Worm (Caenorhabditis elegans) whole organism, late embryonic: ENCODE results near the gene atn-1.

Experiments used
- C38D4.7 ChIP-seq: fragments of 200-800 bp; sonication (Bioruptor generic); optimal IDR thresholded peaks from 2 replicates; lab custom pipeline; 2018; ENCODE audit warnings: mild to moderate bottlenecking, missing genetic modification characterization, moderate library complexity, missing compliant biosample characterization
- K02D7.2 ChIP-seq: sonication (generic microtip); optimal IDR thresholded peaks from 2 replicates; lab custom pipeline; 2017; ENCODE audit warnings: mild to moderate bottlenecking, missing genetic modification characterization, missing compliant biosample characterization
- ama-1 ChIP-seq: fragments of 150-350 bp; optimal IDR thresholded peaks from 2 replicates; lab custom pipeline; 2014
- ceh-14 ChIP-seq: sonication (generic microtip); optimal IDR thresholded peaks from 2 replicates; lab custom pipeline; 2016; ENCODE audit warnings: missing genotype, missing genetic modification characterization, missing compliant biosample characterization
- ceh-18 ChIP-seq: sonication (generic microtip); optimal IDR thresholded peaks from 2 replicates; lab custom pipeline; 2016; ENCODE audit warnings: missing genetic modification characterization, missing compliant biosample characterization
- ceh-2 ChIP-seq: sonication (generic microtip); optimal IDR thresholded peaks from 2 replicates; lab custom pipeline; 2016; ENCODE audit warnings: missing genotype, missing genetic modification characterization, missing compliant biosample characterization
- ceh-24 ChIP-seq: sonication (generic microtip); optimal IDR thresholded peaks from 2 replicates; lab custom pipeline; 2016; ENCODE audit warnings: mild to moderate bottlenecking, missing genetic modification characterization, missing compliant biosample characterization
- ceh-30 ChIP-seq: fragments of 150-350 bp; optimal IDR thresholded peaks from 2 replicates; lab custom pipeline; 2014; ENCODE audit warnings: missing biosample characterization, missing genetic modification characterization
- ceh-34 ChIP-seq: sonication (generic microtip); optimal IDR thresholded peaks from 2 replicates; lab custom pipeline; 2016; ENCODE audit warnings: mild to moderate bottlenecking, missing genetic modification characterization, missing compliant biosample characterization
- ceh-45 ChIP-seq: fragments of 200-800 bp; sonication (Bioruptor generic); IDR thresholded peaks from 2 replicates; pipeline ENCODE4 v1.3.6; 2022; ENCODE audit warnings: missing genetic modification reagents, missing genetic modification characterization, missing compliant biosample characterization
- ceh-48 ChIP-seq: sonication (generic microtip); optimal IDR thresholded peaks from 2 replicates; lab custom pipeline; 2016; ENCODE audit warnings: missing genetic modification characterization, inconsistent platforms, missing compliant biosample characterization
- ceh-6 ChIP-seq: fragments of 200-800 bp; sonication (Bioruptor generic); optimal IDR thresholded peaks from 2 replicates; lab custom pipeline; 2018; ENCODE audit warnings: mild to moderate bottlenecking, missing genetic modification characterization, missing compliant biosample characterization
- ceh-9 ChIP-seq: sonication (generic microtip); optimal IDR thresholded peaks from 2 replicates; lab custom pipeline; 2016; ENCODE audit warnings: mild to moderate bottlenecking, missing genetic modification characterization, inconsistent platforms, missing compliant biosample characterization
- dmd-4 ChIP-seq: sonication (generic microtip); optimal IDR thresholded peaks from 2 replicates; lab custom pipeline; 2016; ENCODE audit warnings: borderline replicate concordance, missing genetic modification characterization, missing compliant biosample characterization
- dve-1 ChIP-seq: sonication (generic microtip); optimal IDR thresholded peaks from 2 replicates; lab custom pipeline; 2017; ENCODE audit warnings: antibody characterized with exemption, mild to moderate bottlenecking, missing genetic modification characterization, missing compliant biosample characterization
- elt-2 ChIP-seq: sonication (generic microtip); optimal IDR thresholded peaks from 2 replicates; lab custom pipeline; 2016; ENCODE audit warnings: missing genetic modification reagents, missing genetic modification characterization, missing compliant biosample characterization
- elt-4 ChIP-seq: sonication (generic microtip); optimal IDR thresholded peaks from 2 replicates; lab custom pipeline; 2016; ENCODE audit warnings: missing genetic modification characterization, missing compliant biosample characterization
- fax-1 ChIP-seq: sonication (generic microtip); optimal IDR thresholded peaks from 2 replicates; lab custom pipeline; 2016; ENCODE audit warnings: missing genotype, missing genetic modification characterization, missing compliant biosample characterization
- fkh-6 ChIP-seq: sonication (generic microtip); optimal IDR thresholded peaks from 2 replicates; lab custom pipeline; 2016; ENCODE audit warnings: missing genetic modification characterization, missing compliant biosample characterization
- hlh-13 ChIP-seq: fragments of 200-800 bp; sonication (Bioruptor generic); optimal IDR thresholded peaks from 2 replicates; lab custom pipeline; 2018; ENCODE audit warnings: mild to moderate bottlenecking, missing genetic modification characterization, missing compliant biosample characterization
- hlh-6 ChIP-seq: sonication (generic microtip); optimal IDR thresholded peaks from 2 replicates; lab custom pipeline; 2016; ENCODE audit warnings: missing genotype, missing genetic modification characterization, missing compliant biosample characterization
- lin-11 ChIP-seq: fragments of 200-800 bp; sonication (Bioruptor generic); optimal IDR thresholded peaks from 2 replicates; lab custom pipeline; 2018; ENCODE audit warnings: mild to moderate bottlenecking, missing genetic modification characterization, missing compliant biosample characterization
- mec-3 ChIP-seq: sonication (generic microtip); optimal IDR thresholded peaks from 2 replicates; lab custom pipeline; 2016; ENCODE audit warnings: borderline replicate concordance, missing genetic modification characterization, missing compliant biosample characterization
- nhr-11 ChIP-seq: fragments of 150-350 bp; optimal IDR thresholded peaks from 2 replicates; lab custom pipeline; 2014; ENCODE audit warnings: missing biosample characterization, missing genetic modification characterization
- pax-1 ChIP-seq: fragments of 150-350 bp; optimal IDR thresholded peaks from 2 replicates; lab custom pipeline; 2014; ENCODE audit warnings: missing biosample characterization, missing genetic modification characterization
- pha-2 ChIP-seq: sonication (generic microtip); optimal IDR thresholded peaks from 2 replicates; lab custom pipeline; 2017; ENCODE audit warnings: mild to moderate bottlenecking, missing genetic modification characterization, missing compliant biosample characterization
- pqm-1 ChIP-seq: sonication (generic microtip); optimal IDR thresholded peaks from 2 replicates; lab custom pipeline; 2016; ENCODE audit warnings: missing genetic modification characterization, missing compliant biosample characterization
- pros-1 ChIP-seq: fragments of 150-350 bp; optimal IDR thresholded peaks from 2 replicates; lab custom pipeline; 2014; ENCODE audit warnings: missing biosample characterization, missing genetic modification reagents, missing genetic modification characterization
- rnt-1 ChIP-seq: sonication (generic microtip); optimal IDR thresholded peaks from 2 replicates; lab custom pipeline; 2016; ENCODE audit warnings: missing genetic modification characterization, missing compliant biosample characterization
- sdc-2 ChIP-seq: sonication (generic microtip); optimal IDR thresholded peaks from 2 replicates; lab custom pipeline; 2016; ENCODE audit warnings: missing genotype, missing genetic modification characterization, missing compliant biosample characterization
- tbx-2 ChIP-seq: sonication (generic microtip); optimal IDR thresholded peaks from 2 replicates; lab custom pipeline; 2016; ENCODE audit warnings: missing genetic modification characterization, missing compliant biosample characterization
- tbx-7 ChIP-seq: sonication (generic microtip); optimal IDR thresholded peaks from 2 replicates; lab custom pipeline; 2016; ENCODE audit warnings: missing genotype, missing genetic modification characterization, missing compliant biosample characterization
- unc-3 ChIP-seq, 2 experiments: fragments of 200-800 bp in 1 of 2; sonication (Bioruptor generic) in 1 of 2; sonication (generic microtip) in 1 of 2; conservative IDR thresholded peaks in 1 of 2; optimal IDR thresholded peaks in 1 of 2; 2 replicates each; pipeline versions ENCODE4 v1.3.6 to Lab custom; 2016 to 2022; ENCODE audit warnings: missing compliant biosample characterization in 2 of 2, missing genetic modification characterization in 2 of 2, missing genetic modification reagents in 1 of 2
- unc-55 ChIP-seq: sonication (generic microtip); optimal IDR thresholded peaks from 2 replicates; lab custom pipeline; 2017; ENCODE audit warnings: missing biosample characterization, missing genetic modification reagents, missing genetic modification characterization
- unc-86 ChIP-seq: sonication (generic microtip); optimal IDR thresholded peaks from 2 replicates; lab custom pipeline; 2016; ENCODE audit warnings: missing genetic modification characterization, missing compliant biosample characterization
- zip-5 ChIP-seq: sonication (generic microtip); optimal IDR thresholded peaks from 2 replicates; lab custom pipeline; 2016; ENCODE audit warnings: missing genetic modification characterization, missing compliant biosample characterization

atn-1 gene

DNA sequence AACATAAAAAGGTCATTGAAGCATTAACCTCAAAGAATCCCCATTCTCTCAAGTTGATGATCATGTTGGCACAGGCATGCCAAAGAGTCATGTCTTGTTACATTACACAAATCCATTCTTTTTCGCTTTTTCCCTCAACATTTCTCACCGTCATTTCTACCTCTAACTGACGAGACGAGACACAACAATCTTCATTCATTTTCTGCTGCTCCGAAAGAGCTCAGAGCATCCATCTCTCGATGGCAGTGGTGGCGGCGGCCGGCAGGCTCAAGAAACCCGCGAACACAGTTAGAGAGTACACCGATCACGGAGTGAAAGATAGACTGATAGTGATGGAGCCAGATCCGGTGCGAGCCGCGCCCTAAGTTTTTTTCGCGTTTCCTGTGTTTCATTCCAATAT, 1.1 kb upstream of the atn-1 start:
- TF ChIP-seq unc-55 (GFP tag; lab: Kevin White, UChicago), result peak; percentile 33
- TF ChIP-seq ceh-18, result peak; percentile 69
- TF ChIP-seq hlh-6 (tag; lab: Kevin White, UChicago), result no peak
- no peak for TF ChIP-seq dmd-4 (tag; lab: Kevin White, UChicago)

DNA sequence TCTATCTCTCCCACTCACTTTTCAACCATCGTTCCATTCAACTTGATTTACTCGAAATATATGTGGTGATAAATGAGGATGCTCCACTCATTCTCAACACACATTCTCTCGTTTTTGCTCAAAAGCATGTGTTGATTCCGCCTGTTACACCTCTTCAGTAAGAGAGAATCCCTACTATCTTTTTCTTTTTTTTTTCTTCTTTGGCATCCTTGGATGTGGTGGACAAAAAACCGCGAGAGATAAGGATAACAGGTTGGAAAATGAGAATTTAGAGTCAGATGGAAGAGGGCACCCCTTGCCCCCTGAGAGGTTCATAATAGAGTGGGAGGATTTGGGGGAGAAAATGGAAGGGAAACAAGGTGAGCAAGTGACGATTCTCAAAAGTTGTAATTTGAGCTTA, 779 bp downstream of the atn-1 start:
- no peak for TF ChIP-seq ama-1 (lab: Kevin White, UChicago)
- peak; percentile 49 for TF ChIP-seq ceh-18

DNA sequence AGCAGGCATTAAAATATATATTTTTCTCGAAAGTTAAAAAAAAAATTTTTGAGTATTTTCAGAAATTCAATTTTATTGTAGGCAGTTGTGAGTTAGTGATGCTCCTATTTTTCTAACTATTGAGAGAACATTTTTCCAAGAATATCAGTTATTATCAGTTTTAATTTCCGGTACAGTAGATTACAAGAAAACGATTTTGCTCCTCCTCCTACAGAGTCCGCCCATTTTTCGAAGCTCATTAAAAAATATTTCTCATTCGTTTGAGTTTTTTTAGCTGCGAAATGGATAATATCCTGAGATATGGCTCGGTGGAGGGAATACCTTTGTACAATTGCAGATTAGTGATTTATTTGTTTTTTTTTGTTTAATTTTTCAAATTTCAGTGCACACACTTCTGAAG, 6.4 kb downstream of the atn-1 start, which contains the start of gene srt-39:
Gene srt-39, plus strand, starts transcription at position 301 of the 400 bp plus-strand sequence.
- TF ChIP-seq ceh-18 (no peak), ceh-24 (no peak), nhr-11 (no peak), ceh-30 (tag; lab: Kevin White, UChicago) (no peak), ceh-45 (GFP tag; lab: Robert Waterston, UW) (no peak), elt-4 (tag; lab: Kevin White, UChicago) (no peak), tbx-2 (no peak), ceh-6 (no peak), pros-1 (no peak), elt-2 (no peak), zip-5 (tag; lab: Kevin White, UChicago) (no peak), pha-2 (tag; lab: Kevin White, UChicago) (no peak), dve-1 (no peak), mec-3 (tag; lab: Kevin White, UChicago) (no peak)

DNA sequence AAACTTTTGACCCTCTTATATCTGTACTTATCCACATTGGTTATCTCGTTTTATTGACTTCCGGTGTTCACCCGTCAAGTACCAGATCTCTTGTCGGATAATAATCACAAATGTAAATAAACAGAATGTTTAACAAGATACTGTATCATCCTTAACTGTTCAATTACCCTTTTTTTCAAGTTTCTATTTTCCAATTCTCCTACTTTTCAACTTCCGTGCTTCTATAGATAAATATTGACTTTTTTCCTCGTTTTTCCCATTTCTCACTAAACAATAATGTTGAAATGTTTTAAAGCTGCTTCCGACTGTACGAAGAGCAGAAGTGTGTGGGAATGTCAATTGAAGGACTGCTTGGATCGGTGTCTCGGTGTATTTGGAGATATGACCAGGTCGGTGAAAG, 8.7 kb downstream of the atn-1 start, which contains the start of gene inx-11:
Gene inx-11, plus strand, starts transcription at position 301 of the 400 bp plus-strand sequence.
- TF ChIP-seq pax-1 (tag; lab: Kevin White, UChicago) (no peak), pqm-1 (tag; lab: Kevin White, UChicago) (no peak), unc-86 (no peak), fkh-6 (tag; lab: Kevin White, UChicago) (no peak), ceh-14 (tag; lab: Kevin White, UChicago) (no peak), C38D4.7 (GFP tag; lab: Kevin White, UChicago) (no peak), ama-1 (lab: Kevin White, UChicago) (no peak), ceh-9 (tag; lab: Kevin White, UChicago) (no peak), K02D7.2 (no peak), unc-55 (GFP tag; lab: Kevin White, UChicago) (no peak), hlh-13 (no peak), unc-3 (GFP tag; conservative IDR thresholded peaks at IDR 0.05; lab: Robert Waterston, UW) (no peak), unc-3 (tag; optimal IDR thresholded peaks at IDR 0.05; lab: Kevin White, UChicago) (no peak), lin-11 (tag; lab: Kevin White, UChicago) (no peak), ceh-34 (tag; lab: Kevin White, UChicago) (no peak), sdc-2 (no peak), fax-1 (tag; lab: Kevin White, UChicago) (no peak), ceh-6 (no peak), rnt-1 (tag; lab: Kevin White, UChicago) (no peak), ceh-48 (tag; lab: Kevin White, UChicago) (no peak)
- TF ChIP-seq, all 69 proteins: peak for 0

DNA sequence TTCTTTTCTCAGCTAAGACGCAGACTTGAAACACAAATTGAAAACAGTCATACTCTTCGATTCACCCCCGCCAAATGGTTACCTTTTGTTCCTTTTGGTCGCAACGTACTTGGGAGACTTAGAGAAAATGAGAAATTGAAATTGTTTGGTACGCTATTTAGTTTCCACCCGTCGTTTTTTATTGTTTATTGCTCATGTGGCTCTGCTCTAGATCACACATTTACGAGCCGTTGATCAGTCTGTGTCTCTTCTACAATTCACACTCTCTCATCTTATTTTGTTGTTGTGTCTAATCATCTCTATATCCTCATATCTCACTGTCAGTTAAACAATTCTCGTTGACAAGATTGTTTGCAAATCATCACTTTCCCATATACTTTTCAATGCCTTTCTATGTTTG, 9.8 kb downstream of the atn-1 start:
- TF ChIP-seq ceh-2 (tag; lab: Kevin White, UChicago) (no peak), tbx-7 (tag; lab: Kevin White, UChicago) (no peak)
- TF ChIP-seq, all 69 proteins: peak for 0
